Worm (Caenorhabditis elegans): ENCODE measurements around the gene ZK1073.2.

ce11 chrX:16166484-16166883, 63.0 kb downstream of the ZK1073.2 start:
- TF ChIP-seq him-1 (tag; optimal IDR thresholded peaks at IDR 0.05) (no peak), dao-5 (tag; optimal IDR thresholded peaks at IDR 0.05) (no peak)

Data from whole organism, L4/young adult.